Worm (Caenorhabditis elegans): ENCODE data around the gene ZK1251.3.

The ZK1251.3 gene

DNA sequence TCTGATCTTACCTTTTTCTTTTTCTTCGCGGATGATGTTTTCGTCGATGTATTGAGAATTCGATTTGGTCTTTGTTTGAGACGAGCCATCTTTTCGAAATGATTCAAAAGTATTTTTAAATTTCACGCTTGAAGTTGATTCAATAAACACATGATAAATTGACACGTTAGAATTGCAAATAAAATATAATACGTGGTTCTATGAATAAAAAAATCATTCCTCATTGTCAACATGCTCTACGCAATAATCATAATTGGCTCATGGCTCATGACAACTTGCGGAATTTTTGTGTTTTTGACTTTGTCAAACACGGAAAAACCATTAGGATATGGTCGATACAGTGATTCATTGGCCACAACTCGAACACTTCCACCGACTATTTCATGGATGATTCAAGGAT is at the start of gene ZK1251.3, which contains the start of gene htas-1:
Gene ZK1251.3, plus strand, starts transcription at position 226 of the 400 bp plus-strand sequence.
Gene htas-1, minus strand, starts transcription at position 101 of the 400 bp plus-strand sequence.
- TF ChIP-seq nhr-237 (tag; optimal IDR thresholded peaks at IDR 0.05) = no peak
- no peak for TF ChIP-seq peb-1 (tag; optimal IDR thresholded peaks at IDR 0.05)
- no peak for TF ChIP-seq unc-55 (GFP tag; optimal IDR thresholded peaks at IDR 0.05)
- no peak for TF ChIP-seq ZK546.5 (tag; optimal IDR thresholded peaks at IDR 0.05)
- TF ChIP-seq gmeb-1 (tag; optimal IDR thresholded peaks at IDR 0.05) = no peak
- TF ChIP-seq nhr-129 (tag; optimal IDR thresholded peaks at IDR 0.05) = no peak
- TF ChIP-seq nhr-25 (tag; optimal IDR thresholded peaks at IDR 0.05) = no peak
- no peak for TF ChIP-seq skn-1 (tag; optimal IDR thresholded peaks at IDR 0.05)
- TF ChIP-seq snpc-4 (tag; optimal IDR thresholded peaks at IDR 0.05) = no peak
- TF ChIP-seq nhr-12 (tag; optimal IDR thresholded peaks at IDR 0.05) = no peak
- TF ChIP-seq blmp-1 (tag; optimal IDR thresholded peaks at IDR 0.05; ENCODE audit: insufficient read depth) = no peak
- TF ChIP-seq unc-62 (GFP tag; optimal IDR thresholded peaks at IDR 0.05) = no peak
- TF ChIP-seq alr-1 (tag; optimal IDR thresholded peaks at IDR 0.05) = no peak
- no peak for TF ChIP-seq R02D3.7 (tag; optimal IDR thresholded peaks at IDR 0.05)
- no peak for TF ChIP-seq ztf-11 (tag; optimal IDR thresholded peaks at IDR 0.05)
- no peak for TF ChIP-seq mbf-1 (tag; optimal IDR thresholded peaks at IDR 0.05)
- no peak for TF ChIP-seq sma-3 (GFP tag; optimal IDR thresholded peaks at IDR 0.05)
- TF ChIP-seq unc-39 (tag; optimal IDR thresholded peaks at IDR 0.05) = no peak
- TF ChIP-seq nhr-77 (tag; optimal IDR thresholded peaks at IDR 0.05) = no peak
- TF ChIP-seq elt-3 (tag; optimal IDR thresholded peaks at IDR 0.05) = no peak

DNA sequence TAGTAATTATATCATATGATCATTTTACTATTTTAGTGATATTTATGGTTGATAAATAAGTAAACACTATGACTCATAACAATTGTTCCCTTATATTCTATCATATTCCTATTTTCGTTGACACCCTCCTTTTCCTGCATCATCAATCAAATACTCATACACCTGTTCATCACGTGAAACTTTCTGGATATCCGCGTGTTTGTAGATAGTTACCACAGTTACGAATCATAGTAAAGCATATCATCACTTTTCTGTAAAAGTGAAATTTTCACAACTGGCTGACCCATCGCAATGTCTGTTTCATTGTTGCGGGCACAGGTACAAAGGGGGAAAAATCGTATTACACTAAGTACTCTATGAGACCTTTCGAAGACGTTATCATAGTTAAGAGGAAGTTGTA is 49.6 kb upstream of the ZK1251.3 start:
- no peak for TF ChIP-seq elt-3 (tag; optimal IDR thresholded peaks at IDR 0.05)
- no peak for TF ChIP-seq lin-39 (tag; optimal IDR thresholded peaks at IDR 0.05)
- peak; percentile 54 for TF ChIP-seq blmp-1 (tag; optimal IDR thresholded peaks at IDR 0.05; ENCODE audit: insufficient read depth)
- peak; percentile 62 for TF ChIP-seq sma-3 (GFP tag; optimal IDR thresholded peaks at IDR 0.05)

DNA sequence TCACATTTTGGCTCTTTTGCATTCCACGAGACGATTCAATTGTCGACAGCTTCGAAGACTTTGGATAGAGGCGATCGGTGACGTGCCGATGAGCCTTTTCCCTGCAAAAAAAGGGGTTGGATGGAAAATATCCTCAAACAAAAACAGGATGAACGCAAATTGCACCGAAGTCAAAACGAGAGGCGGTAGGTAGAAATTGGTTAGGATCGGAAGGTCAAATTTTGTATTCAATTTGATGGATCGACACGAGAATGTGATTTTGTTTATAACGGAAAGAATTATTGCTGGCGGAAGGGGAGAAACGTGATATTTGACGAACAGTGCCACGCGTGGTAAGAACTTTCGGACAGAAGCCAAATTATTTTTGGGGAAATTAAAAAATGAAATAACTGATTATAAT is 48.6 kb upstream of the ZK1251.3 start, which contains the start of gene mca-1:
Gene mca-1, minus strand, starts transcription at position 101 of the 400 bp plus-strand sequence.
- TF ChIP-seq lin-13 (GFP tag; optimal IDR thresholded peaks at IDR 0.05) (no peak), dmd-4 (tag; optimal IDR thresholded peaks at IDR 0.05) (no peak)

DNA sequence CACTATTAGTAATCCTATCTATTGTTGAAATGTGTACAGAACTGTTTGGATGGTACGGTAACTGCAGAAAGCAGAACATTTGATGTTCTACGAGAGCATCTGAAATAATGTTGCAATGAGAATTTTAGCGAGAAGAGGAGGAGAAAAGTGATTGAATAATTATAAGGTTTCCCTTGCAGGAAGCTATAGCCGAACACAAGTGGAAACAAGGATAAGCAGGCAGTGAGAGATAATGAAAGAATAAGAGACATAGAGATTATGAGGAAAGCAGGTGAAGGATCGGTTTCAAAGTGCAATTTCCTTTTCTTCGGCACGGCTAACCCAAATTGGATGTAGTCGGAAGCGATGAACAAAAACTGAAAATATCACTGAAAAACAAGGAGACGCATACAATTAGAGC is 41.5 kb upstream of the ZK1251.3 start, which contains the start of gene del-2:
Gene del-2, minus strand, starts transcription at position 101 of the 400 bp plus-strand sequence.
- TF ChIP-seq aly-2 (tag; optimal IDR thresholded peaks at IDR 0.05) (no peak), ztf-4 (tag; optimal IDR thresholded peaks at IDR 0.05) (no peak), F13H6.1 (tag; optimal IDR thresholded peaks at IDR 0.05) (no peak), sma-9 (GFP tag; optimal IDR thresholded peaks at IDR 0.05) (no peak), sma-9 (tag; optimal IDR thresholded peaks at IDR 0.05) (no peak), gmeb-1 (tag; optimal IDR thresholded peaks at IDR 0.05) (no peak), Y55F3AM.14 (GFP tag; optimal IDR thresholded peaks at IDR 0.05) (no peak)

DNA sequence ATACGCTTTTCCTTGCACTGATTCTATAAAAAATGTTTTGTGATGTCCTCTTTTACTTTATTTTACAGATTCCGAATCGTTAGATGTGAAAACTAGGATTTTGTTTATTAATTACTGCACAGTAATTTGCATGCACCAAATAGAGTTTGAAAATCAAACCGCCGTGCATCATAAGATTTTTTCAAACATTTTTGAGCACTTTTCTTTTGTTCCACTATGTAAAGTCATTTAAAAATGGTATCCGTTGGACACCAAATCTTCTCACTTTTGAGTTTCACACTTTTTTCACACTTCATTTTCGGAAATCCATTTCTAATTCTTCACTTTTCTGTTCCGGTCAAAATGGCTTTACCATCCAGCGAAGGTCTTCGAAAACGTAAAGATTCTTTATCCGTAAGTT is 40.3 kb upstream of the ZK1251.3 start, which contains the start of gene degl-2:
Gene degl-2, plus strand, starts transcription at position 301 of the 400 bp plus-strand sequence.
- TF ChIP-seq ZK546.5 (tag; optimal IDR thresholded peaks at IDR 0.05) (no peak), sem-4 (tag; optimal IDR thresholded peaks at IDR 0.05) (no peak), ztf-1 (GFP tag; conservative IDR thresholded peaks at IDR 0.05) (no peak), nhr-25 (tag; optimal IDR thresholded peaks at IDR 0.05) (no peak), unc-39 (tag; optimal IDR thresholded peaks at IDR 0.05) (no peak), F13H6.1 (tag; optimal IDR thresholded peaks at IDR 0.05) (no peak), nhr-10 (tag; optimal IDR thresholded peaks at IDR 0.05) (no peak), ztf-4 (tag; optimal IDR thresholded peaks at IDR 0.05) (no peak), elt-1 (tag; optimal IDR thresholded peaks at IDR 0.05) (no peak), C34F6.9 (tag; optimal IDR thresholded peaks at IDR 0.05) (no peak), ztf-11 (tag; optimal IDR thresholded peaks at IDR 0.05) (no peak), gmeb-1 (tag; optimal IDR thresholded peaks at IDR 0.05) (no peak), nhr-21 (tag; optimal IDR thresholded peaks at IDR 0.05) (no peak), crh-2 (tag; optimal IDR thresholded peaks at IDR 0.05) (no peak), zag-1 (tag; optimal IDR thresholded peaks at IDR 0.05) (no peak), unc-55 (GFP tag; optimal IDR thresholded peaks at IDR 0.05) (no peak), lin-39 (tag; optimal IDR thresholded peaks at IDR 0.05) (no peak), ceh-82 (tag; optimal IDR thresholded peaks at IDR 0.05) (no peak), nhr-129 (tag; optimal IDR thresholded peaks at IDR 0.05) (no peak)

Data from whole organism, L2 larva.